Fruit fly (Drosophila melanogaster): Measurements from ENCODE around the gene Syx17.

dm6 chr3L:4445824-4446223 lies 42.5 kb downstream of the Syx17 start:
- no peak for TF ChIP-seq CG8478 (optimal IDR thresholded peaks at IDR 0.05)
- TF ChIP-seq CTCF (optimal IDR thresholded peaks at IDR 0.05) = no peak

Data from S2 (cell line).